Worm (Caenorhabditis elegans) whole organism, L4/young adult: ENCODE results near the gene fbxb-19.

Source experiments
- W03F9.2 ChIP-seq: fragments of 150-350 bp; optimal IDR thresholded peaks from 2 replicates; lab custom pipeline; 2014; ENCODE audit warnings: missing biosample characterization, missing genetic modification characterization
- dao-5 ChIP-seq: sonication (generic microtip); optimal IDR thresholded peaks from 2 replicates; lab custom pipeline; 2016; ENCODE audit warnings: missing genotype, missing genetic modification characterization, moderate library complexity, missing compliant biosample characterization
- him-1 ChIP-seq: sonication (generic microtip); optimal IDR thresholded peaks from 2 replicates; lab custom pipeline; 2016; ENCODE audit warnings: missing genotype, missing genetic modification reagents, missing genetic modification characterization, missing compliant biosample characterization

- no peak for TF ChIP-seq dao-5 (tag; lab: Kevin White, UChicago)
- no peak for TF ChIP-seq W03F9.2 (tag; lab: Kevin White, UChicago)
- TF ChIP-seq him-1, result no peak
These were observed 38.5 kb downstream of the fbxb-19 start, which contains the start of gene fbxb-20 for ce11 chrII:1650502-1650901.
